Fruit fly (Drosophila melanogaster) whole organism, prepupa: Measurements from ENCODE around the gene CG6865.

ENCODE experiments used
- Blimp-1 ChIP-seq: fragments of 200-800 bp; sonication (Bioruptor generic); optimal IDR thresholded peaks from 3 replicates; lab custom pipeline; 2017; ENCODE audit warnings: missing biosample characterization, missing genetic modification characterization, mild to moderate bottlenecking, moderate library complexity, missing genetic modification reagents
- CG10669 ChIP-seq: fragments of 200-800 bp; sonication (Bioruptor generic); optimal IDR thresholded peaks from 3 replicates; lab custom pipeline; 2018; ENCODE audit warnings: missing biosample characterization, mild to moderate bottlenecking, missing genetic modification characterization, moderate library complexity
- CG11294 ChIP-seq: fragments of 200-800 bp; sonication (Bioruptor generic); IDR thresholded peaks from 2 replicates; pipeline ENCODE4 v1.3.6; 2022; ENCODE audit warnings: missing biosample characterization, missing genetic modification characterization
- CG11762 ChIP-seq: fragments of 200-800 bp; sonication (Bioruptor generic); optimal IDR thresholded peaks from 3 replicates; lab custom pipeline; 2016; ENCODE audit warnings: missing biosample characterization, missing genetic modification characterization; ENCODE audit not compliant: insufficient read depth
- CG11902 ChIP-seq: fragments of 200-800 bp; sonication (Bioruptor generic); optimal IDR thresholded peaks from 3 replicates; lab custom pipeline; 2016; ENCODE audit warnings: missing biosample characterization, missing genetic modification characterization
- CG15336 ChIP-seq: fragments of 200-800 bp; sonication (Bioruptor generic); IDR thresholded peaks from 2 replicates; pipeline ENCODE4 v1.3.6; 2022; ENCODE audit warnings: missing biosample characterization, missing genetic modification characterization
- CG16779 ChIP-seq: fragments of 200-800 bp; sonication (Bioruptor generic); optimal IDR thresholded peaks from 3 replicates; lab custom pipeline; 2017; ENCODE audit warnings: missing biosample characterization, mild to moderate bottlenecking, missing genetic modification characterization
- CG3032 ChIP-seq: fragments of 200-800 bp; optimal IDR thresholded peaks from 2 replicates; lab custom pipeline; 2019; ENCODE audit warnings: missing biosample characterization, mild to moderate bottlenecking, missing genetic modification characterization, moderate library complexity
- CG31627 ChIP-seq: fragments of 200-800 bp; sonication (Bioruptor generic); optimal IDR thresholded peaks from 3 replicates; lab custom pipeline; 2016; ENCODE audit warnings: missing biosample characterization, missing genetic modification characterization
- CG32006 ChIP-seq: fragments of 200-800 bp; sonication (Bioruptor generic); optimal IDR thresholded peaks from 3 replicates; lab custom pipeline; 2017; ENCODE audit warnings: missing biosample characterization, mild to moderate bottlenecking, missing genetic modification characterization
- CG34406 ChIP-seq: fragments of 200-800 bp; sonication (Bioruptor generic); optimal IDR thresholded peaks from 3 replicates; lab custom pipeline; 2016; ENCODE audit warnings: missing biosample characterization, missing genetic modification characterization
- CG3919 ChIP-seq: fragments of 200-800 bp; sonication (Bioruptor generic); optimal IDR thresholded peaks from 3 replicates; lab custom pipeline; 2016; ENCODE audit warnings: missing biosample characterization, missing genetic modification characterization
- CG6163 ChIP-seq: fragments of 200-800 bp; sonication (Bioruptor generic); IDR thresholded peaks from 3 replicates; pipeline ENCODE4 v1.3.6; 2022; ENCODE audit warnings: missing biosample characterization, missing genetic modification characterization
- CG6276 ChIP-seq: fragments of 200-800 bp; sonication (Bioruptor generic); optimal IDR thresholded peaks from 2 replicates; lab custom pipeline; 2017; ENCODE audit warnings: missing biosample characterization, mild to moderate bottlenecking, missing genetic modification characterization
- CG6854 ChIP-seq: fragments of 200-800 bp; sonication (Bioruptor generic); optimal IDR thresholded peaks from 2 replicates; lab custom pipeline; 2017; ENCODE audit warnings: missing biosample characterization, mild to moderate bottlenecking, missing genetic modification characterization
- CG7368 ChIP-seq: fragments of 200-800 bp; sonication (Bioruptor generic); optimal IDR thresholded peaks from 3 replicates; lab custom pipeline; 2016; ENCODE audit warnings: missing biosample characterization, missing genetic modification characterization
- CG8119 ChIP-seq: fragments of 200-800 bp; sonication (Bioruptor generic); IDR thresholded peaks from 3 replicates; pipeline ENCODE4 v1.3.6; 2022; ENCODE audit warnings: missing biosample characterization, missing genetic modification characterization
- CG8319 ChIP-seq: fragments of 200-800 bp; sonication (Bioruptor generic); optimal IDR thresholded peaks from 3 replicates; lab custom pipeline; 2016; ENCODE audit warnings: missing biosample characterization, missing genetic modification characterization
- CG8632 ChIP-seq: fragments of 200-800 bp; sonication (Bioruptor generic); optimal IDR thresholded peaks from 3 replicates; lab custom pipeline; 2016; ENCODE audit warnings: missing biosample characterization, missing genetic modification characterization
- CG9139 ChIP-seq: fragments of 200-800 bp; sonication (Bioruptor generic); optimal IDR thresholded peaks from 3 replicates; lab custom pipeline; 2017; ENCODE audit warnings: missing biosample characterization, mild to moderate bottlenecking, missing genetic modification characterization
- Eip75B ChIP-seq: fragments of 200-800 bp; sonication (Bioruptor generic); optimal IDR thresholded peaks from 3 replicates; lab custom pipeline; 2016; ENCODE audit warnings: missing biosample characterization, missing genetic modification characterization
- Eip78C ChIP-seq: fragments of 200-800 bp; sonication (Bioruptor generic); peaks from one replicate; lab custom pipeline; 2016; ENCODE audit warnings: missing biosample characterization, missing genetic modification characterization
- Eip93F ChIP-seq: fragments of 200-800 bp; sonication (Bioruptor generic); optimal IDR thresholded peaks from 2 replicates; lab custom pipeline; 2016; ENCODE audit warnings: missing biosample characterization, mild to moderate bottlenecking, missing genetic modification characterization
- Ets96B ChIP-seq: fragments of 200-800 bp; optimal IDR thresholded peaks from 2 replicates; lab custom pipeline; 2019; ENCODE audit warnings: missing biosample characterization, mild to moderate bottlenecking, missing genetic modification characterization, moderate library complexity
- Gug ChIP-seq: fragments of 200-800 bp; sonication (Bioruptor generic); IDR thresholded peaks from 2 replicates; pipeline ENCODE4 v1.3.6; 2022; ENCODE audit warnings: missing biosample characterization, missing genetic modification characterization
- Hr4 ChIP-seq: fragments of 200-800 bp; sonication (Bioruptor generic); optimal IDR thresholded peaks from 3 replicates; lab custom pipeline; 2016; ENCODE audit warnings: missing biosample characterization, missing genetic modification characterization
- Met ChIP-seq: fragments of 200-800 bp; sonication (Bioruptor generic); optimal IDR thresholded peaks from 3 replicates; lab custom pipeline; 2016; ENCODE audit warnings: missing biosample characterization, missing genetic modification characterization
- OdsH ChIP-seq: fragments of 200-800 bp; sonication (Bioruptor generic); optimal IDR thresholded peaks from 3 replicates; lab custom pipeline; 2016; ENCODE audit warnings: missing biosample characterization, missing genetic modification characterization
- Sox102F ChIP-seq: fragments of 200-800 bp; sonication (Bioruptor generic); optimal IDR thresholded peaks from 2 replicates; lab custom pipeline; 2016; ENCODE audit warnings: missing biosample characterization, mild to moderate bottlenecking, missing genetic modification characterization
- Sox14 ChIP-seq: fragments of 200-800 bp; sonication (Bioruptor generic); optimal IDR thresholded peaks from 3 replicates; lab custom pipeline; 2016; ENCODE audit warnings: missing biosample characterization, missing genetic modification characterization
- Sox15 ChIP-seq: fragments of 200-800 bp; sonication (Bioruptor generic); optimal IDR thresholded peaks from 3 replicates; lab custom pipeline; 2016; ENCODE audit warnings: missing biosample characterization, missing genetic modification characterization
- achi ChIP-seq: fragments of 200-800 bp; sonication (Bioruptor generic); optimal IDR thresholded peaks from 3 replicates; lab custom pipeline; 2016; ENCODE audit warnings: missing biosample characterization, missing genetic modification characterization
- acj6 ChIP-seq: fragments of 200-800 bp; sonication (Bioruptor generic); optimal IDR thresholded peaks from 3 replicates; lab custom pipeline; 2016; ENCODE audit warnings: missing biosample characterization, missing genetic modification characterization
- cyc ChIP-seq: fragments of 200-800 bp; sonication (Bioruptor generic); optimal IDR thresholded peaks from 3 replicates; lab custom pipeline; 2016; ENCODE audit warnings: missing biosample characterization, missing genetic modification characterization
- dsx ChIP-seq: fragments of 200-800 bp; optimal IDR thresholded peaks from 3 replicates; lab custom pipeline; 2019; ENCODE audit warnings: missing biosample characterization, mild to moderate bottlenecking, missing genetic modification characterization, moderate library complexity; ENCODE audit not compliant: poor library complexity, severe bottlenecking
- eg ChIP-seq: fragments of 200-800 bp; sonication (Bioruptor generic); IDR thresholded peaks from 3 replicates; pipeline ENCODE4 v1.3.6; 2022; ENCODE audit warnings: missing biosample characterization, missing genetic modification characterization
- esn ChIP-seq: fragments of 200-800 bp; sonication (Bioruptor generic); optimal IDR thresholded peaks from 2 replicates; lab custom pipeline; 2016; ENCODE audit warnings: missing biosample characterization, mild to moderate bottlenecking, missing genetic modification characterization, moderate library complexity
- fd85E ChIP-seq: fragments of 200-800 bp; sonication (Bioruptor generic); optimal IDR thresholded peaks from 3 replicates; lab custom pipeline; 2016; ENCODE audit warnings: missing biosample characterization, missing genetic modification characterization
- net ChIP-seq: fragments of 200-800 bp; sonication (Bioruptor generic); optimal IDR thresholded peaks from 3 replicates; lab custom pipeline; 2016; ENCODE audit warnings: missing biosample characterization, missing genetic modification characterization
- pdm3 ChIP-seq: fragments of 200-800 bp; sonication (Bioruptor generic); optimal IDR thresholded peaks from 3 replicates; lab custom pipeline; 2016; ENCODE audit warnings: missing biosample characterization, missing genetic modification characterization
- salr ChIP-seq, 2 experiments: fragments of 200-800 bp; sonication (Bioruptor generic); optimal IDR thresholded peaks; 3 replicates each; lab custom pipeline; 2016 to 2018; ENCODE audit warnings: missing biosample characterization in 2 of 2, missing genetic modification characterization in 2 of 2, mild to moderate bottlenecking in 1 of 2
- spab ChIP-seq: fragments of 200-800 bp; sonication (Bioruptor generic); optimal IDR thresholded peaks from 2 replicates; lab custom pipeline; 2017; ENCODE audit warnings: missing biosample characterization, mild to moderate bottlenecking, missing genetic modification characterization, missing genetic modification reagents
- ss ChIP-seq, 2 experiments: fragments of 200-800 bp; sonication (Bioruptor generic); optimal IDR thresholded peaks; 2 replicates in 1 of 2; 3 replicates in 1 of 2; lab custom pipeline; 2017 to 2018; ENCODE audit warnings: mild to moderate bottlenecking in 2 of 2, missing biosample characterization in 2 of 2, missing genetic modification characterization in 2 of 2, moderate library complexity in 1 of 2
- vri ChIP-seq: fragments of 200-800 bp; sonication (Bioruptor generic); optimal IDR thresholded peaks from 3 replicates; lab custom pipeline; 2016; ENCODE audit warnings: missing biosample characterization, mild to moderate bottlenecking, missing genetic modification characterization

CG6865 gene

DNA sequence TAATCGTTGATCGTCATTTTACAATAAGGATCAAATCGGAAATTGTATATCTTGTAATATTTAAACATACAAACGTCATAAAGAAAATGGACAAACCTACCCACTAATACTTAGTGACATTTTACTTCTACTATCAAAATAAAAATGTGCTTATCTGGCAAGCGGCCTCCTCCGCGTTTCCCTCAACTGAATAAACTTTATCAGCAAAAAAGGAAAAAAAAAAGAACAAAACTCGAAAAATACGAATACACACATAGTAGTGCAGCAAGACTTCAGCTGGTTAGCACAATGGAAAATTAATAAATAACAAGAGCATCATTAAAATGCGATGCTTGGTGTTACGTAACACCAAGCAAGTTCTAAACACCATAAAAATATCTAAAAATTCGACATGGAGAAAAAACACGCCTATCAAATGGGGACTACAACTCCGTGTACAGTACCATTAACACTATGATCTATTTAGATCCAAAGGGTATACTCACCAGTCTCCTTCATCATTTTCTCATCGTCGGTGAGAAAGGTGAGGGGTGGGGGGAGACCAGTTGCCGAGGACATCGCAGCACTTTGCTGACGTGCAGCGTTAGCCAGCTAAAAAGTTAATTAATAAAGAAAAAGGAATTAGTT is 34.1 kb downstream of the CG6865 start:
- TF ChIP-seq acj6 = no peak
- peak; percentile 77 for TF ChIP-seq vri (GFP tag; lab: Kevin White, UChicago)
- no peak for TF ChIP-seq fd85E (GFP tag; lab: Kevin White, UChicago)
- no peak for TF ChIP-seq spab (GFP tag; lab: Kevin White, UChicago)
- TF ChIP-seq Gug (GFP tag; lab: Robert Waterston, UW) = no peak
- no peak for TF ChIP-seq CG7368 (GFP tag; lab: Kevin White, UChicago)
- TF ChIP-seq Blimp-1 (GFP tag; lab: Kevin White, UChicago) = no peak
- no peak for TF ChIP-seq salr (GFP tag; optimal IDR thresholded peaks at IDR 0.05; lab: Kevin White, UChicago)

dm6 chr3L:18898086-18898470 is 34.6 kb downstream of the CG6865 start, which contains the start of gene CG3902:
TSS of gene CG3902 (minus strand) at chr3L:18898293.
- TF ChIP-seq Eip78C (GFP tag; lab: Kevin White, UChicago) = peak; percentile 78
- TF ChIP-seq dsx (GFP tag; lab: Kevin White, UChicago) = peak; percentile 25
- TF ChIP-seq eg (GFP tag; lab: Robert Waterston, UW) = peak; percentile 59; the same call in 1 of the 3 replicates
- TF ChIP-seq Eip75B (GFP tag; lab: Kevin White, UChicago) = peak; percentile 14
- TF ChIP-seq net (GFP tag; lab: Kevin White, UChicago) = peak; percentile 22
- no peak for TF ChIP-seq Ets96B (tag; lab: Kevin White, UChicago)
- TF ChIP-seq Blimp-1 (GFP tag; lab: Kevin White, UChicago) = no peak
- no peak for TF ChIP-seq salr (GFP tag; optimal IDR thresholded peaks at IDR 0.05; lab: Kevin White, UChicago)
- TF ChIP-seq fd85E (GFP tag; lab: Kevin White, UChicago) = no peak
- no peak for TF ChIP-seq CG10669 (GFP tag; lab: Kevin White, UChicago)
- TF ChIP-seq CG3919 (GFP tag; lab: Kevin White, UChicago) = no peak
- peak; percentile 73 for TF ChIP-seq vri (GFP tag; lab: Kevin White, UChicago)
- TF ChIP-seq CG6854 (GFP tag; lab: Kevin White, UChicago) = peak; percentile 75
- TF ChIP-seq achi (GFP tag; lab: Kevin White, UChicago) = no peak
- no peak for TF ChIP-seq pdm3
- TF ChIP-seq ss (GFP tag; optimal IDR thresholded peaks at IDR 0.05; lab: Kevin White, UChicago) = peak; percentile 38 to 77
- peak; percentile 49; the same call in 1 of the 2 replicates for TF ChIP-seq CG15336 (GFP tag; lab: Robert Waterston, UW)
- TF ChIP-seq CG7368 (GFP tag; lab: Kevin White, UChicago) = no peak
- no peak for TF ChIP-seq CG16779
- TF ChIP-seq esn = peak; percentile 26
- TF ChIP-seq CG11902 (GFP tag; lab: Kevin White, UChicago) = no peak
- peak; percentile 44; the same call in 1 of the 3 replicates for TF ChIP-seq CG8119 (GFP tag; lab: Robert Waterston, UW)
- no peak for TF ChIP-seq OdsH
- TF ChIP-seq cyc = no peak
- peak; percentile 57; the same call in 1 of the 3 replicates for TF ChIP-seq CG6163 (GFP tag; lab: Robert Waterston, UW)
- peak; percentile 28 for TF ChIP-seq CG9139 (GFP tag; lab: Kevin White, UChicago)
- no peak for TF ChIP-seq Gug (GFP tag; lab: Robert Waterston, UW)
- TF ChIP-seq CG32006 (GFP tag; lab: Kevin White, UChicago) = no peak
- TF ChIP-seq, all 60 proteins: peak for 13

DNA sequence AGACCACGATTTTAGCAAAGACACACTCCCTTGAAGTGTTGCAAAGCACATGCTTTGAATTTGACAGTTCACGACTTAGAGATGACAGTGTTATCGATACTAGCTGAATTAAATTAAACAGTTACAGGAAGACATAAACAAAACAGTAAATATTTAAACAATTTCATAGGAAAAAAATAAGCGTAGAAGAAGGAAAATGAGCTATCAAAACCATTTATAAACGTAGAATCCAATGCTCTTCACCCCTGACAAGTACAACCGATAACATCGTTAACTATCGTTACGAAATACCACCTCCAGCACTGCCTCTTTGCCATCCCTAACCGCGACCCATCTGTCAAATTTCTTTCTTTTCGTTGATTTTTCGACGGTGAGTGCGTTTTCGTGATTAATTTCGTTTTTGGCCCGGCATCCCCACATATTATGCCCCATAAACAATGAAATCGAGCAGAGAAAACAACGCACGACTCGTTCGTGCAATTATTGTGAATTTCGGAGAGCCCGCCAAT is 35.4 kb downstream of the CG6865 start, which contains the start of gene RpL26:
Gene RpL26 (plus strand): TSS at position 106 of the 509 bp plus-strand sequence.
- TF ChIP-seq salr (GFP tag; optimal IDR thresholded peaks at IDR 0.05; lab: Kevin White, UChicago) (no peak), CG8632 (GFP tag; lab: Kevin White, UChicago) (no peak), Eip93F (GFP tag; lab: Kevin White, UChicago) (no peak), CG3919 (GFP tag; lab: Kevin White, UChicago) (no peak), net (GFP tag; lab: Kevin White, UChicago) (no peak), Blimp-1 (GFP tag; lab: Kevin White, UChicago) (peak; percentile 27), CG3032 (tag; lab: Kevin White, UChicago) (peak; percentile 60), Sox102F (GFP tag; lab: Kevin White, UChicago) (no peak), Sox15 (GFP tag; lab: Kevin White, UChicago) (peak; percentile 55), CG6163 (GFP tag; lab: Robert Waterston, UW) (peak; percentile 58; the same call in 2 of the 3 replicates), Ets96B (tag; lab: Kevin White, UChicago) (peak; percentile 25), CG15336 (GFP tag; lab: Robert Waterston, UW) (no peak), CG6854 (GFP tag; lab: Kevin White, UChicago) (peak; percentile 80), Met (GFP tag; lab: Kevin White, UChicago) (no peak), CG31627 (peak; percentile 86), CG11294 (GFP tag; lab: Robert Waterston, UW) (peak; percentile 41; the same call in 1 of the 2 replicates), vri (GFP tag; lab: Kevin White, UChicago) (no peak), cyc (peak; percentile 63), CG11762 (GFP tag; lab: Kevin White, UChicago) (no peak), Eip78C (GFP tag; lab: Kevin White, UChicago) (peak; percentile 79), CG34406 (peak; percentile 57), Hr4 (no peak), CG8319 (peak; percentile 45), ss (GFP tag; optimal IDR thresholded peaks at IDR 0.05; lab: Kevin White, UChicago) (no peak), Sox14 (GFP tag; lab: Kevin White, UChicago) (peak; percentile 70), CG6276 (GFP tag; lab: Kevin White, UChicago) (no peak)
